Worm (Caenorhabditis elegans) whole organism, late embryonic: ENCODE results near the gene sru-12.

Experiments
- Y22D7AL.16 ChIP-seq: sonication (generic microtip); optimal IDR thresholded peaks from 2 replicates; lab custom pipeline; 2016; ENCODE audit warnings: missing genetic modification characterization, missing compliant biosample characterization
- ama-1 ChIP-seq: fragments of 150-350 bp; optimal IDR thresholded peaks from 2 replicates; lab custom pipeline; 2014
- ceh-19 ChIP-seq: fragments of 200-800 bp; sonication (Bioruptor generic); optimal IDR thresholded peaks from 2 replicates; lab custom pipeline; 2018; ENCODE audit warnings: mild to moderate bottlenecking, missing genetic modification characterization, missing compliant biosample characterization
- ceh-9 ChIP-seq: sonication (generic microtip); optimal IDR thresholded peaks from 2 replicates; lab custom pipeline; 2016; ENCODE audit warnings: mild to moderate bottlenecking, missing genetic modification characterization, inconsistent platforms, missing compliant biosample characterization
- dve-1 ChIP-seq: sonication (generic microtip); optimal IDR thresholded peaks from 2 replicates; lab custom pipeline; 2017; ENCODE audit warnings: antibody characterized with exemption, mild to moderate bottlenecking, missing genetic modification characterization, missing compliant biosample characterization
- elt-4 ChIP-seq: sonication (generic microtip); optimal IDR thresholded peaks from 2 replicates; lab custom pipeline; 2016; ENCODE audit warnings: missing genetic modification characterization, missing compliant biosample characterization
- lim-6 ChIP-seq: sonication (generic microtip); optimal IDR thresholded peaks from 2 replicates; lab custom pipeline; 2016; ENCODE audit warnings: missing genetic modification characterization, missing compliant biosample characterization
- nhr-11 ChIP-seq: fragments of 150-350 bp; optimal IDR thresholded peaks from 2 replicates; lab custom pipeline; 2014; ENCODE audit warnings: missing biosample characterization, missing genetic modification characterization
- npax-4 ChIP-seq: sonication (generic microtip); optimal IDR thresholded peaks from 2 replicates; lab custom pipeline; 2016; ENCODE audit warnings: missing genetic modification characterization, missing compliant biosample characterization
- pax-1 ChIP-seq: fragments of 150-350 bp; optimal IDR thresholded peaks from 2 replicates; lab custom pipeline; 2014; ENCODE audit warnings: missing biosample characterization, missing genetic modification characterization
- pha-4 ChIP-seq: fragments of 150-350 bp; optimal IDR thresholded peaks from 2 replicates; lab custom pipeline; 2018; ENCODE audit warnings: missing biosample characterization, missing genetic modification reagents, missing genetic modification characterization
- pros-1 ChIP-seq: fragments of 150-350 bp; optimal IDR thresholded peaks from 2 replicates; lab custom pipeline; 2014; ENCODE audit warnings: missing biosample characterization, missing genetic modification reagents, missing genetic modification characterization
- rnt-1 ChIP-seq: sonication (generic microtip); optimal IDR thresholded peaks from 2 replicates; lab custom pipeline; 2016; ENCODE audit warnings: missing genetic modification characterization, missing compliant biosample characterization
- tbx-2 ChIP-seq: sonication (generic microtip); optimal IDR thresholded peaks from 2 replicates; lab custom pipeline; 2016; ENCODE audit warnings: missing genetic modification characterization, missing compliant biosample characterization

DNA sequence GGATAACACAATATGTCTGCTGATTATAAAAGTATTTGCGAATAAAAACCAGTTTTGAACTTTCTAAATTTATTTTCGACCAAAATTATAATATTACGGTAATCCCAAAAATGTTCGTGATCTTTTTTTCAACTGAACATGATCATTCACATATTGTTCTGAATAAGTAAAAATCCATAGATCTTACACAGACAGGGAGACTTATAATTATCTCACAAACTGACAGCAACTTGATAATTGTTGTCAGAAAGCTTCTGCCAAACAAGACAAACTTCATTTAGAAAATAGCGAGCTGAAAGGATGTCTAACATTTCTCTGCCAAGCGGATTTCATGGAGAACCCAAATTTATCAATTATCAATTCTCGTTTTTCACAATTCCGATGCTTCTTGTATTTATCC, 43.5 kb downstream of the sru-12 start, which contains the start of gene sru-21:
- no peak for TF ChIP-seq ceh-9 (tag; lab: Kevin White, UChicago)
- TF ChIP-seq rnt-1 (tag; lab: Kevin White, UChicago): no peak
- TF ChIP-seq nhr-11 (tag; lab: Kevin White, UChicago): no peak
- TF ChIP-seq pros-1 (tag; lab: Kevin White, UChicago): no peak
- TF ChIP-seq pax-1 (tag; lab: Kevin White, UChicago): no peak
- TF ChIP-seq tbx-2 (tag; lab: Kevin White, UChicago): no peak
- no peak for TF ChIP-seq pha-4 (tag; lab: Kevin White, UChicago)
- no peak for TF ChIP-seq elt-4 (tag; lab: Kevin White, UChicago)
- no peak for TF ChIP-seq Y22D7AL.16 (tag; lab: Kevin White, UChicago)
- TF ChIP-seq ama-1 (lab: Kevin White, UChicago): no peak
- TF ChIP-seq ceh-19: no peak
- no peak for TF ChIP-seq lim-6 (tag; lab: Kevin White, UChicago)
- TF ChIP-seq npax-4 (tag; lab: Kevin White, UChicago): no peak
- no peak for TF ChIP-seq dve-1
